Worm (Caenorhabditis elegans) whole organism, young adult: ENCODE data around the gene upb-1.

ENCODE experiments used
- C17E4.6 ChIP-seq: fragments of 200-800 bp; sonication (Bioruptor generic); IDR thresholded peaks from 2 replicates; pipeline ENCODE4 v1.3.6; 2022; ENCODE audit warnings: missing genetic modification reagents, missing genetic modification characterization, missing compliant biosample characterization
- F22D6.2 ChIP-seq: sonication (generic microtip); optimal IDR thresholded peaks from 2 replicates; lab custom pipeline; 2016; ENCODE audit warnings: mild to moderate bottlenecking, missing genetic modification characterization, missing compliant biosample characterization
- F55B11.4 ChIP-seq: sonication (generic microtip); optimal IDR thresholded peaks from 2 replicates; lab custom pipeline; 2016; ENCODE audit warnings: missing compliant biosample characterization, missing genetic modification characterization, borderline replicate concordance; ENCODE audit not compliant: insufficient read depth
- F57C9.4 ChIP-seq: sonication (generic microtip); optimal IDR thresholded peaks from 2 replicates; lab custom pipeline; 2017; ENCODE audit warnings: mild to moderate bottlenecking, missing genetic modification characterization, missing compliant biosample characterization
- K11D2.4 ChIP-seq: fragments of 200-800 bp; sonication (Bioruptor generic); IDR thresholded peaks from 2 replicates; pipeline ENCODE4 v1.3.6; 2022; ENCODE audit warnings: missing genetic modification reagents, missing genetic modification characterization, missing compliant biosample characterization
- ama-1 ChIP-seq, 3 experiments: fragments of 150-350 bp in 1 of 3; sonication (generic microtip) in 2 of 3; optimal IDR thresholded peaks; 2 replicates each; lab custom pipeline; 2014 to 2018; ENCODE audit warnings: missing biosample characterization in 2 of 3, missing genetic modification characterization in 2 of 3, missing genetic modification reagents in 2 of 3
- athp-1 ChIP-seq: sonication (generic microtip); optimal IDR thresholded peaks from 2 replicates; lab custom pipeline; 2017; ENCODE audit warnings: mild to moderate bottlenecking, missing genetic modification characterization, missing compliant biosample characterization
- cebp-2 ChIP-seq: fragments of 200-800 bp; sonication (Bioruptor generic); IDR thresholded peaks from 2 replicates; pipeline ENCODE4 v1.3.6; 2022; ENCODE audit warnings: missing genetic modification characterization, missing compliant biosample characterization
- ceh-27 ChIP-seq: fragments of 200-800 bp; sonication (Bioruptor generic); optimal IDR thresholded peaks from 2 replicates; lab custom pipeline; 2018; ENCODE audit warnings: mild to moderate bottlenecking, missing genetic modification characterization, moderate library complexity, missing compliant biosample characterization
- dpl-1 ChIP-seq: fragments of 150-350 bp; optimal IDR thresholded peaks from 2 replicates; lab custom pipeline; 2014; ENCODE audit warnings: missing biosample characterization, missing genetic modification reagents, missing genetic modification characterization
- egrh-3 ChIP-seq: fragments of 200-800 bp; sonication (Bioruptor generic); IDR thresholded peaks from 2 replicates; pipeline ENCODE4 v1.3.6; 2022; ENCODE audit warnings: missing genetic modification reagents, missing genetic modification characterization, missing compliant biosample characterization
- ets-4 ChIP-seq: fragments of 200-800 bp; sonication (Bioruptor generic); optimal IDR thresholded peaks from 2 replicates; lab custom pipeline; 2018; ENCODE audit warnings: mild to moderate bottlenecking, missing genetic modification characterization, missing compliant biosample characterization
- hmg-20 ChIP-seq: fragments of 200-800 bp; sonication (Bioruptor generic); IDR thresholded peaks from 2 replicates; pipeline ENCODE4 v1.3.6; 2022; ENCODE audit warnings: missing genetic modification reagents, missing genetic modification characterization, missing compliant biosample characterization
- nfya-1 ChIP-seq: sonication (generic microtip); optimal IDR thresholded peaks from 2 replicates; lab custom pipeline; 2017; ENCODE audit warnings: antibody characterized with exemption, missing compliant biosample characterization, missing genetic modification characterization, borderline replicate concordance; ENCODE audit not compliant: insufficient read depth
- nhr-120 ChIP-seq: fragments of 200-800 bp; sonication (Bioruptor generic); IDR thresholded peaks from 2 replicates; pipeline ENCODE4 v1.3.6; 2022; ENCODE audit warnings: missing genetic modification characterization, missing compliant biosample characterization
- nhr-80 ChIP-seq: sonication (generic microtip); optimal IDR thresholded peaks from 2 replicates; lab custom pipeline; 2016; ENCODE audit warnings: missing genetic modification characterization, missing compliant biosample characterization
- nhr-90 ChIP-seq: sonication (generic microtip); optimal IDR thresholded peaks from 2 replicates; lab custom pipeline; 2016; ENCODE audit warnings: missing genotype, mild to moderate bottlenecking, missing genetic modification characterization, missing compliant biosample characterization
- repo-1 ChIP-seq: sonication (generic microtip); optimal IDR thresholded peaks from 2 replicates; lab custom pipeline; 2017; ENCODE audit warnings: mild to moderate bottlenecking, missing genetic modification characterization, missing compliant biosample characterization
- snpc-4 ChIP-seq, 5 experiments: fragments of 150-350 bp in 1 of 5; sonication (generic microtip) in 4 of 5; optimal IDR thresholded peaks; 2 replicates each; lab custom pipeline; 2014 to 2018; ENCODE audit warnings: missing genetic modification characterization in 5 of 5, missing biosample characterization in 3 of 5, antibody characterized with exemption in 2 of 5, mild to moderate bottlenecking in 2 of 5, missing compliant biosample characterization in 2 of 5, missing genotype in 2 of 5, moderate library complexity in 2 of 5, missing genetic modification reagents in 1 of 5
- sptf-2 ChIP-seq: fragments of 200-800 bp; sonication (Bioruptor generic); optimal IDR thresholded peaks from 2 replicates; lab custom pipeline; 2018; ENCODE audit warnings: mild to moderate bottlenecking, missing genetic modification characterization, missing compliant biosample characterization
- tlf-1 ChIP-seq: fragments of 200-800 bp; sonication (Bioruptor generic); optimal IDR thresholded peaks from 2 replicates; lab custom pipeline; 2018; ENCODE audit warnings: mild to moderate bottlenecking, missing genetic modification characterization, missing compliant biosample characterization
- ztf-22 ChIP-seq: fragments of 200-800 bp; sonication (Bioruptor generic); optimal IDR thresholded peaks from 2 replicates; lab custom pipeline; 2018; ENCODE audit warnings: mild to moderate bottlenecking, missing genetic modification characterization, moderate library complexity, missing compliant biosample characterization

The upb-1 gene

ce11 chrII:6246054-6246453 lies 43.8 kb downstream of the upb-1 start, which contains the start of gene lelo-1:
TSS of gene lelo-1 (plus strand) at chrII:6246354.
- TF ChIP-seq ets-4 (GFP tag; lab: Kevin White, UChicago) (no peak), dpl-1 (GFP tag; lab: Kevin White, UChicago) (no peak), hmg-20 (GFP tag; lab: Robert Waterston, UW) (no peak), nhr-90 (no peak), nhr-120 (no peak), ztf-22 (GFP tag; lab: Kevin White, UChicago) (no peak), nfya-1 (tag; lab: Kevin White, UChicago) (no peak)

- TF ChIP-seq tlf-1 = no peak
- no peak for TF ChIP-seq athp-1 (tag; lab: Kevin White, UChicago)
- no peak for TF ChIP-seq sptf-2 (GFP tag; lab: Kevin White, UChicago)
- no peak for TF ChIP-seq snpc-4 (GFP tag; optimal IDR thresholded peaks at IDR 0.05; lab: Kevin White, UChicago)
- no peak for TF ChIP-seq snpc-4 (tag; optimal IDR thresholded peaks at IDR 0.05; lab: Kevin White, UChicago)
- no peak for TF ChIP-seq ceh-27 (GFP tag; lab: Kevin White, UChicago)
- no peak for TF ChIP-seq repo-1 (tag; lab: Kevin White, UChicago)
- TF ChIP-seq K11D2.4 (GFP tag; lab: Robert Waterston, UW) = no peak
- TF ChIP-seq cebp-2 (GFP tag; lab: Robert Waterston, UW) = no peak
- TF ChIP-seq dpl-1 (GFP tag; lab: Kevin White, UChicago) = no peak
- TF ChIP-seq F55B11.4 (tag; lab: Kevin White, UChicago) = no peak
- no peak for TF ChIP-seq F22D6.2 (tag; lab: Kevin White, UChicago)
These were observed 44.6 kb downstream of the upb-1 start, which contains the start of gene blos-4 for ce11 chrII:6245199-6245702. TSS of gene blos-4 (plus strand) at chrII:6245249.

DNA sequence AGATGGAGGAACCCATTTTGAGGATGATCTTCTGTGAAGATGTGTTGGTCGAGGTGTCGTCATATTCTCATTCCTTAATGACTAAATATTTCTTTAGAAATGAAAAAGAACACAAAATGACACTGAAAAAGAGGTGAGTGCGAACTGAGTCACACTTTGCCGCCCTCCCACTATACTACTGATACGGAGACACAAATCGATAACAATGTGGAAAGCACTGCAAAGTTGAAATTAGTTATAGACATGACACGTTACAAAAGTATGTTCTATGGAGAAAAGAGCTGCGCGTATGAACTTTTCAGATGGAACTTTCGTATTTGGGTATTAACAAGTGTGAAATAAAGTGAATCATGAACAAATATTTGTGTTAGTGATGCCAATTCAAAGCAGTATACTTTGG lies 45.7 kb downstream of the upb-1 start, which contains the start of gene tat-4:
Gene tat-4 (minus strand): TSS at position 117 of the 400 bp plus-strand sequence.
- TF ChIP-seq egrh-3 (GFP tag; lab: Robert Waterston, UW) (no peak), nhr-80 (tag; lab: Kevin White, UChicago) (peak; percentile 73)

- no peak for TF ChIP-seq ama-1 (optimal IDR thresholded peaks at IDR 0.05; lab: Kevin White, UChicago)
- TF ChIP-seq ama-1 (GFP tag; optimal IDR thresholded peaks at IDR 0.05; lab: Kevin White, UChicago) = no peak
- no peak for TF ChIP-seq F57C9.4 (tag; lab: Kevin White, UChicago)
- TF ChIP-seq C17E4.6 (GFP tag; lab: Robert Waterston, UW) = no peak
These were observed 48.1 kb downstream of the upb-1 start, which contains the start of gene T24H7.8 for ce11 chrII:6241758-6242157. TSS of gene T24H7.8 (plus strand) at chrII:6242058.
